Fruit fly (Drosophila melanogaster) whole organism, embryonic: Measurements from ENCODE around the gene nbs.
A peak's percentile ranks its signal among the peaks of the same experiment; 100 is the strongest.

Source experiments
- Asciz ChIP-seq: fragments of 200-800 bp; sonication (Bioruptor generic); optimal IDR thresholded peaks from 2 replicates; lab custom pipeline; 2017; ENCODE audit warnings: missing biosample characterization, mild to moderate bottlenecking, missing genetic modification characterization, missing genetic modification reagents
- CG10267 ChIP-seq: fragments of 200-800 bp; sonication (Bioruptor generic); optimal IDR thresholded peaks from 2 replicates; lab custom pipeline; 2018; ENCODE audit warnings: missing biosample characterization, mild to moderate bottlenecking, missing genetic modification characterization, moderate library complexity
- CG10431 ChIP-seq: fragments of 200-800 bp; sonication (Bioruptor generic); optimal IDR thresholded peaks from 3 replicates; lab custom pipeline; 2018; ENCODE audit warnings: missing biosample characterization, mild to moderate bottlenecking, missing genetic modification characterization
- CG11504 ChIP-seq: fragments of 200-800 bp; sonication (Bioruptor generic); optimal IDR thresholded peaks from 3 replicates; lab custom pipeline; 2019; ENCODE audit warnings: missing biosample characterization, mild to moderate bottlenecking, missing genetic modification characterization, moderate library complexity
- CG12104 ChIP-seq: fragments of 200-800 bp; sonication (Bioruptor generic); optimal IDR thresholded peaks from 3 replicates; lab custom pipeline; 2016; ENCODE audit warnings: missing biosample characterization, missing genetic modification characterization
- CG14014 ChIP-seq: fragments of 200-800 bp; sonication (Bioruptor generic); IDR thresholded peaks from 2 replicates; pipeline ENCODE4 v1.3.6; 2022; ENCODE audit warnings: missing biosample characterization, missing genetic modification characterization
- CG15479 ChIP-seq: fragments of 200-800 bp; sonication (Bioruptor generic); optimal IDR thresholded peaks from 3 replicates; lab custom pipeline; 2019; ENCODE audit warnings: missing biosample characterization, mild to moderate bottlenecking, missing genetic modification characterization, moderate library complexity
- CG15514 ChIP-seq: fragments of 200-800 bp; sonication (Bioruptor generic); optimal IDR thresholded peaks from 3 replicates; lab custom pipeline; 2017; ENCODE audit warnings: missing biosample characterization, missing genetic modification characterization, mild to moderate bottlenecking, moderate library complexity, missing genetic modification reagents
- CG1603 ChIP-seq: fragments of 200-800 bp; sonication (Bioruptor generic); optimal IDR thresholded peaks from 2 replicates; lab custom pipeline; 2019; ENCODE audit warnings: missing biosample characterization, mild to moderate bottlenecking, missing genetic modification characterization, moderate library complexity
- CG1792 ChIP-seq: fragments of 200-800 bp; sonication (Bioruptor generic); optimal IDR thresholded peaks from 2 replicates; lab custom pipeline; 2016; ENCODE audit warnings: missing biosample characterization, missing genetic modification characterization
- CG18011 ChIP-seq: fragments of 200-800 bp; sonication (Bioruptor generic); optimal IDR thresholded peaks from 2 replicates; lab custom pipeline; 2017; ENCODE audit warnings: missing biosample characterization, missing genetic modification characterization, mild to moderate bottlenecking, moderate library complexity, missing genotype
- CG18476 ChIP-seq: fragments of 200-800 bp; sonication (Bioruptor generic); optimal IDR thresholded peaks from 2 replicates; lab custom pipeline; 2016; ENCODE audit warnings: missing biosample characterization, mild to moderate bottlenecking, missing genetic modification characterization
- CG2199 ChIP-seq: fragments of 200-800 bp; sonication (Bioruptor generic); IDR thresholded peaks from 3 replicates; pipeline ENCODE4 v1.3.6; 2022; ENCODE audit warnings: missing biosample characterization, missing genetic modification characterization
- CG31388 ChIP-seq: fragments of 200-800 bp; sonication (Bioruptor generic); optimal IDR thresholded peaks from 2 replicates; lab custom pipeline; 2016; ENCODE audit warnings: missing biosample characterization, missing genetic modification characterization
- CG3726 ChIP-seq: fragments of 200-800 bp; sonication (Bioruptor generic); IDR thresholded peaks from 3 replicates; pipeline ENCODE4, ENCODE4 v1.3.6; 2022; ENCODE audit warnings: missing biosample characterization, missing genetic modification characterization
- CG4404 ChIP-seq: fragments of 200-800 bp; sonication (Bioruptor generic); IDR thresholded peaks from 2 replicates; pipeline ENCODE4 v1.3.6; 2022; ENCODE audit warnings: missing biosample characterization, missing genetic modification characterization
- CG7839 ChIP-seq: fragments of 200-800 bp; sonication (Bioruptor generic); optimal IDR thresholded peaks from 3 replicates; lab custom pipeline; 2018; ENCODE audit warnings: missing biosample characterization, mild to moderate bottlenecking, missing genetic modification characterization, moderate library complexity
- CG8478 ChIP-seq: fragments of >200 bp; optimal IDR thresholded peaks from 2 replicates; lab custom pipeline; 2018
- CG9437 ChIP-seq: fragments of 200-800 bp; sonication (Bioruptor generic); optimal IDR thresholded peaks from 2 replicates; lab custom pipeline; 2018; ENCODE audit warnings: missing biosample characterization, mild to moderate bottlenecking, missing genetic modification characterization
- Dbx ChIP-seq: fragments of 200-800 bp; sonication (Bioruptor generic); IDR thresholded peaks from 3 replicates; pipeline ENCODE4 v1.3.6; 2022; ENCODE audit warnings: missing biosample characterization, missing genetic modification characterization
- Dfd ChIP-seq, 2 experiments: fragments of >200 bp; optimal IDR thresholded peaks; 2 replicates each; lab custom pipeline; 2017; ENCODE audit warnings: missing biosample characterization in 2 of 2, missing genetic modification characterization in 2 of 2
- Dip2 ChIP-seq: fragments of 200-800 bp; sonication (Bioruptor generic); IDR thresholded peaks from 2 replicates; pipeline ENCODE4 v1.3.6; 2022; ENCODE audit warnings: missing biosample characterization, missing genetic modification characterization
- Doc3 ChIP-seq: fragments of 200-800 bp; sonication (Bioruptor generic); IDR thresholded peaks from 3 replicates; pipeline ENCODE4 v1.3.6; 2022; ENCODE audit warnings: missing biosample characterization, missing genetic modification characterization; ENCODE audit not compliant: partially characterized antibody
- Dp ChIP-seq: fragments of 200-800 bp; sonication (Bioruptor generic); optimal IDR thresholded peaks from 2 replicates; lab custom pipeline; 2018; ENCODE audit warnings: missing biosample characterization, mild to moderate bottlenecking, missing genetic modification characterization, moderate library complexity
- Dref ChIP-seq: fragments of 200-800 bp; sonication (Bioruptor generic); IDR thresholded peaks from 2 replicates; pipeline ENCODE4 v1.3.6; 2022; ENCODE audit warnings: missing biosample characterization, missing genetic modification characterization
- Elba2 ChIP-seq: fragments of 200-800 bp; sonication (Bioruptor generic); optimal IDR thresholded peaks from 3 replicates; lab custom pipeline; 2016; ENCODE audit warnings: missing biosample characterization, missing genetic modification characterization
- Ets97D ChIP-seq: fragments of 200-800 bp; sonication (Bioruptor generic); optimal IDR thresholded peaks from 3 replicates; lab custom pipeline; 2016; ENCODE audit warnings: missing biosample characterization, missing genetic modification characterization
- Kr ChIP-seq: fragments of 200-800 bp; sonication (Bioruptor generic); optimal IDR thresholded peaks from 2 replicates; lab custom pipeline; 2017; ENCODE audit warnings: missing biosample characterization, mild to moderate bottlenecking, missing genetic modification characterization
- Mad ChIP-seq: fragments of 200-800 bp; sonication (Bioruptor generic); optimal IDR thresholded peaks from 2 replicates; lab custom pipeline; 2016; ENCODE audit warnings: missing biosample characterization, missing genetic modification characterization
- Med ChIP-seq: fragments of 200-800 bp; sonication (Bioruptor generic); peaks from one replicate; lab custom pipeline; 2016; ENCODE audit warnings: missing biosample characterization, missing genetic modification characterization, mild to moderate bottlenecking, inconsistent platforms, moderate library complexity
- PHDP ChIP-seq: fragments of 200-800 bp; sonication (Bioruptor generic); optimal IDR thresholded peaks from 3 replicates; lab custom pipeline; 2018; ENCODE audit warnings: missing biosample characterization, mild to moderate bottlenecking, missing genetic modification characterization, moderate library complexity
- Scr ChIP-seq: fragments of 200-800 bp; sonication (Bioruptor generic); IDR thresholded peaks from 2 replicates; pipeline ENCODE4 v1.3.6; 2022; ENCODE audit warnings: missing biosample characterization, missing genetic modification characterization; ENCODE audit not compliant: partially characterized antibody
- Trl ChIP-seq, 3 experiments: fragments of >200 bp in 2 of 3; fragments of 200-800 bp in 1 of 3; sonication (Bioruptor generic) in 1 of 3; optimal IDR thresholded peaks; 2 replicates in 1 of 3; 3 replicates in 2 of 3; lab custom pipeline; 2016 to 2017; ENCODE audit warnings: missing biosample characterization in 1 of 3, missing genetic modification characterization in 1 of 3
- Xbp1 ChIP-seq: fragments of 200-800 bp; sonication (Bioruptor generic); optimal IDR thresholded peaks from 3 replicates; lab custom pipeline; 2016; ENCODE audit warnings: missing biosample characterization, mild to moderate bottlenecking, missing genetic modification characterization
- cg ChIP-seq: fragments of 200-800 bp; sonication (Bioruptor generic); optimal IDR thresholded peaks from 3 replicates; lab custom pipeline; 2019; ENCODE audit warnings: missing biosample characterization, mild to moderate bottlenecking, missing genetic modification characterization, moderate library complexity
- chinmo ChIP-seq: fragments of 200-800 bp; sonication (Bioruptor generic); IDR thresholded peaks from 4 replicates; pipeline ENCODE4 v1.3.6; 2022; ENCODE audit warnings: missing biosample characterization, missing genetic modification characterization; ENCODE audit not compliant: partially characterized antibody
- ci ChIP-seq: fragments of 200-800 bp; sonication (Bioruptor generic); IDR thresholded peaks from 3 replicates; pipeline ENCODE4 v1.3.6; 2022; ENCODE audit warnings: missing biosample characterization, missing genetic modification characterization
- dimm ChIP-seq: fragments of 200-800 bp; sonication (Bioruptor generic); IDR thresholded peaks from 2 replicates; pipeline ENCODE4 v1.3.6; 2022; ENCODE audit warnings: missing biosample characterization, missing genetic modification characterization
- dmrt11E ChIP-seq: fragments of 200-800 bp; sonication (Bioruptor generic); optimal IDR thresholded peaks from 3 replicates; lab custom pipeline; 2018; ENCODE audit warnings: missing biosample characterization, mild to moderate bottlenecking, missing genetic modification characterization, moderate library complexity
- dpn ChIP-seq, 2 experiments: fragments of 200-800 bp; sonication (Bioruptor generic); optimal IDR thresholded peaks; 3 replicates each; lab custom pipeline; 2016; ENCODE audit warnings: missing biosample characterization in 2 of 2, missing genetic modification characterization in 2 of 2
- dysf ChIP-seq: fragments of 200-800 bp; sonication (Bioruptor generic); IDR thresholded peaks from 3 replicates; pipeline ENCODE4 v1.3.6; 2022; ENCODE audit warnings: missing biosample characterization, missing genetic modification characterization
- en ChIP-seq: fragments of 200-800 bp; sonication (Bioruptor generic); optimal IDR thresholded peaks from 2 replicates; lab custom pipeline; 2016; ENCODE audit warnings: missing biosample characterization, missing genetic modification characterization
- h ChIP-seq: fragments of >200 bp; optimal IDR thresholded peaks from 2 replicates; lab custom pipeline; 2017
- kay ChIP-seq: fragments of 200-800 bp; sonication (Bioruptor generic); optimal IDR thresholded peaks from 2 replicates; lab custom pipeline; 2016; ENCODE audit warnings: missing biosample characterization, missing genetic modification characterization
- ken ChIP-seq: fragments of 200-800 bp; sonication (Bioruptor generic); IDR thresholded peaks from 3 replicates; pipeline ENCODE4 v1.3.6; 2022; ENCODE audit warnings: missing biosample characterization, missing genetic modification characterization
- nom ChIP-seq: fragments of 200-800 bp; sonication (Bioruptor generic); optimal IDR thresholded peaks from 2 replicates; lab custom pipeline; 2017; ENCODE audit warnings: missing biosample characterization, missing genetic modification characterization, mild to moderate bottlenecking, moderate library complexity, missing genetic modification reagents
- pnt ChIP-seq: fragments of 200-800 bp; sonication (Bioruptor generic); optimal IDR thresholded peaks from 3 replicates; lab custom pipeline; 2016; ENCODE audit warnings: missing biosample characterization, missing genetic modification characterization
- sim ChIP-seq: fragments of 200-800 bp; sonication (Bioruptor generic); IDR thresholded peaks from 2 replicates; pipeline ENCODE4 v1.3.6; 2022; ENCODE audit warnings: missing biosample characterization, missing genetic modification characterization
- sr ChIP-seq: fragments of 200-800 bp; sonication (Bioruptor generic); IDR thresholded peaks from 3 replicates; pipeline ENCODE4 v1.3.6; 2022; ENCODE audit warnings: missing biosample characterization, missing genetic modification characterization
- stwl ChIP-seq: fragments of 200-800 bp; sonication (Bioruptor generic); optimal IDR thresholded peaks from 3 replicates; lab custom pipeline; 2018; ENCODE audit warnings: missing biosample characterization, mild to moderate bottlenecking, missing genetic modification characterization, moderate library complexity
- tgo ChIP-seq: fragments of 200-800 bp; sonication (Bioruptor generic); IDR thresholded peaks from 3 replicates; pipeline ENCODE4 v1.3.6; 2022; ENCODE audit warnings: missing biosample characterization, missing genetic modification characterization
- vvl ChIP-seq: fragments of 200-800 bp; sonication (Bioruptor generic); IDR thresholded peaks from 2 replicates; pipeline ENCODE4 v1.3.6; 2022; ENCODE audit warnings: missing biosample characterization, missing genetic modification characterization

nbs gene

DNA sequence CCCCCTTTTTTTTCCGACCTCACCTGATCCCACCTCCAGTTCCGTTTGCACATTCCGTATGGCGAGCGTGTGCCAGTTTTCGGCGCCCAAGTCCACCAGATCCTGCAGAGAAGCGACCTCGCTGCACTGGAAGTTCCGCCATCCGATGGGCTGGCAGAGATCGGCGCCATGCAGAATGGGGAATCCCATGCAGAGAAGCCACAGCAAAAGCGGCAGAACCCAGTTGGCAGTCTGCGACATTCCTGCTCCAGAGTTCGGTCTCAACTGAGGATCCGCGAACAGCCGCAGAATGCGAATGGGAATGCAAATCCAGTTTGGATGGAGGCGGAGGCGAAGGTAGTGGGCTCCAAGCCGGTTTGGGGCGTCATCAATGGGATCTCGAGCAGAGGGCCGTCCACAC, 10.6 kb upstream of the nbs start, which contains the start of gene CG6749:
Gene CG6749, minus strand, starts transcription at position 245 of the 400 bp plus-strand sequence.
- no peak for TF ChIP-seq ci
- TF ChIP-seq CG31388 (GFP tag; lab: Kevin White, UChicago), result no peak
- TF ChIP-seq pnt (GFP tag; lab: Kevin White, UChicago), result no peak
- peak; percentile 14 for TF ChIP-seq CG8478 (lab: Kevin White, UChicago)
- no peak for TF ChIP-seq sim (GFP tag; lab: Robert Waterston, UW)
- no peak for TF ChIP-seq CG12104 (GFP tag; lab: Kevin White, UChicago)
- TF ChIP-seq Dfd (GFP tag; optimal IDR thresholded peaks at IDR 0.05; lab: Kevin White, UChicago), result no peak
- 0 out of 3 replicates have a peak, but pooled peaks have one; percentile 38 for TF ChIP-seq Dbx (GFP tag; lab: Robert Waterston, UW)
- TF ChIP-seq CG18011 (GFP tag; lab: Kevin White, UChicago), result no peak
- no peak for TF ChIP-seq PHDP
- no peak for TF ChIP-seq CG1603
- TF ChIP-seq CG2199 (GFP tag; lab: Robert Waterston, UW), result no peak
- no peak; the same call in 2 of the 3 replicates for TF ChIP-seq ken (GFP tag; lab: Robert Waterston, UW)
- no peak for TF ChIP-seq Dip2 (GFP tag; lab: Robert Waterston, UW)
- TF ChIP-seq CG9437 (GFP tag; lab: Kevin White, UChicago), result no peak
- TF ChIP-seq kay (GFP tag; lab: Kevin White, UChicago), result no peak
- TF ChIP-seq Doc3, result no peak
- no peak for TF ChIP-seq Xbp1
- no peak for TF ChIP-seq en (GFP tag; lab: Kevin White, UChicago)
- peak; percentile 29; the same call in 1 of the 2 replicates for TF ChIP-seq Dref (GFP tag; lab: Robert Waterston, UW)
- TF ChIP-seq CG15514 (GFP tag; lab: Kevin White, UChicago), result no peak
- no peak for TF ChIP-seq CG7839 (tag; lab: Kevin White, UChicago)
- TF ChIP-seq CG15479 (GFP tag; lab: Kevin White, UChicago), result no peak
- TF ChIP-seq dpn (GFP tag; optimal IDR thresholded peaks at IDR 0.05; lab: Kevin White, UChicago), result no peak
- TF ChIP-seq CG18476 (GFP tag; lab: Kevin White, UChicago), result no peak
- TF ChIP-seq tgo (GFP tag; lab: Robert Waterston, UW), result no peak
- no peak for TF ChIP-seq CG11504 (tag; lab: Kevin White, UChicago)
- TF ChIP-seq CG4404 (GFP tag; lab: Robert Waterston, UW), result 0 out of 2 replicates have a peak, but pooled peaks have one; percentile 16
- TF ChIP-seq dmrt11E (tag; lab: Kevin White, UChicago), result no peak
- no peak for TF ChIP-seq dysf (GFP tag; lab: Robert Waterston, UW)
- TF ChIP-seq Mad (GFP tag; lab: Kevin White, UChicago), result no peak
- TF ChIP-seq nom, result peak; percentile 35
- TF ChIP-seq Trl (optimal IDR thresholded peaks at IDR 0.05; lab: Kevin White, UChicago), result no peak
- TF ChIP-seq Trl (GFP tag; optimal IDR thresholded peaks at IDR 0.05; lab: Kevin White, UChicago), result no peak
- peak; percentile 7 for TF ChIP-seq Med
- no peak for TF ChIP-seq Scr (GFP tag; lab: Robert Waterston, UW)
- no peak for TF ChIP-seq h
- no peak for TF ChIP-seq Ets97D (GFP tag; lab: Kevin White, UChicago)
- TF ChIP-seq vvl (GFP tag; lab: Robert Waterston, UW), result no peak
- no peak for TF ChIP-seq Elba2
- TF ChIP-seq dimm (GFP tag; lab: Robert Waterston, UW), result no peak
- no peak for TF ChIP-seq CG10267
- TF ChIP-seq chinmo (GFP tag; lab: Robert Waterston, UW), result 0 out of 4 replicates have a peak, but pooled peaks have one; percentile 20
- no peak for TF ChIP-seq CG10431
- TF ChIP-seq CG14014 (GFP tag; lab: Robert Waterston, UW), result 0 out of 2 replicates have a peak, but pooled peaks have one; percentile 10
- no peak for TF ChIP-seq Dp
- TF ChIP-seq Kr (GFP tag; lab: Kevin White, UChicago), result no peak
- TF ChIP-seq stwl (tag; lab: Kevin White, UChicago), result no peak
- TF ChIP-seq Asciz (GFP tag; lab: Kevin White, UChicago), result no peak
- TF ChIP-seq cg (GFP tag; lab: Kevin White, UChicago), result no peak
- TF ChIP-seq CG3726 (GFP tag; lab: Robert Waterston, UW), result peak; percentile 51; the same call in 1 of the 3 replicates
- TF ChIP-seq sr (GFP tag; lab: Robert Waterston, UW), result no peak
- TF ChIP-seq CG1792 (GFP tag; lab: Kevin White, UChicago), result no peak
